Worm (Caenorhabditis elegans): Measurements from ENCODE around the gene Y53G8AL.3.

Y53G8AL.3 gene

ce11 chrIII:3278610-3279009 lies 25.7 kb upstream of the Y53G8AL.3 start, which contains the start of gene Y53G8AM.8:
Gene Y53G8AM.8, minus strand, starts transcription at chrIII:3278710.
- TF ChIP-seq ztf-11 (tag; optimal IDR thresholded peaks at IDR 0.05) (no peak), bed-3 (GFP tag; optimal IDR thresholded peaks at IDR 0.05) (no peak), mab-5 (tag; optimal IDR thresholded peaks at IDR 0.05) (no peak), lin-13 (tag; optimal IDR thresholded peaks at IDR 0.05) (no peak), hlh-1 (tag; optimal IDR thresholded peaks at IDR 0.05) (no peak), sptf-1 (tag; optimal IDR thresholded peaks at IDR 0.05) (no peak), sem-2 (GFP tag; optimal IDR thresholded peaks at IDR 0.05) (no peak), flh-1 (GFP tag; optimal IDR thresholded peaks at IDR 0.05) (no peak), unc-120 (tag; optimal IDR thresholded peaks at IDR 0.05; ENCODE audit: poor library complexity, severe bottlenecking) (no peak), mls-2 (tag; optimal IDR thresholded peaks at IDR 0.05) (no peak), tbx-8 (GFP tag; optimal IDR thresholded peaks at IDR 0.05) (no peak), ceh-83 (GFP tag; optimal IDR thresholded peaks at IDR 0.05) (no peak), unc-39 (tag; optimal IDR thresholded peaks at IDR 0.05) (no peak), ham-2 (GFP tag; optimal IDR thresholded peaks at IDR 0.05) (no peak), unc-62 (GFP tag; optimal IDR thresholded peaks at IDR 0.05) (no peak), zip-8 (tag; optimal IDR thresholded peaks at IDR 0.05) (no peak), lin-32 (GFP tag; optimal IDR thresholded peaks at IDR 0.05) (no peak), nhr-76 (tag; optimal IDR thresholded peaks at IDR 0.05) (no peak)

- TF ChIP-seq nhr-237 (tag; optimal IDR thresholded peaks at IDR 0.05), result no peak
- TF ChIP-seq ces-1 (GFP tag; optimal IDR thresholded peaks at IDR 0.05), result peak; percentile 89
- TF ChIP-seq unc-62 (GFP tag; optimal IDR thresholded peaks at IDR 0.05), result peak; percentile 65
- TF ChIP-seq hlh-1 (tag; optimal IDR thresholded peaks at IDR 0.05), result no peak
- no peak for TF ChIP-seq sptf-1 (tag; optimal IDR thresholded peaks at IDR 0.05)
- TF ChIP-seq mls-2 (tag; optimal IDR thresholded peaks at IDR 0.05), result peak; percentile 2
- no peak for TF ChIP-seq elt-1 (tag; optimal IDR thresholded peaks at IDR 0.05; ENCODE audit: borderline replicate concordance, insufficient read depth)
- no peak for TF ChIP-seq drap-1 (GFP tag; optimal IDR thresholded peaks at IDR 0.05)
- TF ChIP-seq unc-120 (tag; optimal IDR thresholded peaks at IDR 0.05; ENCODE audit: poor library complexity, severe bottlenecking), result peak; percentile 37
Observed at ce11 chrIII:3273141-3273540, 20.2 kb upstream of the Y53G8AL.3 start.

ce11 chrIII:3271682-3272081 lies 18.7 kb upstream of the Y53G8AL.3 start:
- TF ChIP-seq flh-1 (GFP tag; optimal IDR thresholded peaks at IDR 0.05), result no peak
- no peak for TF ChIP-seq nhr-76 (tag; optimal IDR thresholded peaks at IDR 0.05)
- TF ChIP-seq ces-1 (GFP tag; optimal IDR thresholded peaks at IDR 0.05), result peak; percentile 55
- no peak for TF ChIP-seq ceh-39 (tag; optimal IDR thresholded peaks at IDR 0.05)
- TF ChIP-seq pha-4 (tag; optimal IDR thresholded peaks at IDR 0.05), result no peak
- peak; percentile 30 for TF ChIP-seq M03D4.4 (tag; optimal IDR thresholded peaks at IDR 0.05)
- no peak for TF ChIP-seq elt-3 (tag; optimal IDR thresholded peaks at IDR 0.05)
- no peak for TF ChIP-seq ztf-11 (tag; optimal IDR thresholded peaks at IDR 0.05)
- TF ChIP-seq nhr-237 (tag; optimal IDR thresholded peaks at IDR 0.05), result peak; percentile 52
- TF ChIP-seq unc-120 (tag; optimal IDR thresholded peaks at IDR 0.05; ENCODE audit: poor library complexity, severe bottlenecking), result peak; percentile 66
- peak; percentile 93 for TF ChIP-seq unc-62 (GFP tag; optimal IDR thresholded peaks at IDR 0.05)
- TF ChIP-seq blmp-1 (tag; optimal IDR thresholded peaks at IDR 0.05), result no peak
- TF ChIP-seq sptf-1 (tag; optimal IDR thresholded peaks at IDR 0.05), result peak; percentile 66
- peak; percentile 68 for TF ChIP-seq ceh-83 (GFP tag; optimal IDR thresholded peaks at IDR 0.05)
- TF ChIP-seq cnd-1 (tag; optimal IDR thresholded peaks at IDR 0.05), result peak; percentile 37
- TF ChIP-seq lsy-2 (tag; optimal IDR thresholded peaks at IDR 0.05), result peak; percentile 63
- no peak for TF ChIP-seq elt-1 (tag; optimal IDR thresholded peaks at IDR 0.05; ENCODE audit: borderline replicate concordance, insufficient read depth)
- TF ChIP-seq tbx-8 (GFP tag; optimal IDR thresholded peaks at IDR 0.05), result peak; percentile 46
- TF ChIP-seq drap-1 (GFP tag; optimal IDR thresholded peaks at IDR 0.05), result no peak

ce11 chrIII:3266602-3267001 lies 13.7 kb upstream of the Y53G8AL.3 start, which contains the start of gene Y53G8AM.7:
Gene Y53G8AM.7, minus strand, starts transcription at chrIII:3266702.
- no peak for TF ChIP-seq blmp-1 (tag; optimal IDR thresholded peaks at IDR 0.05)

ce11 chrIII:3263696-3264095 lies 10.8 kb upstream of the Y53G8AL.3 start:
- TF ChIP-seq flh-1 (GFP tag; optimal IDR thresholded peaks at IDR 0.05) (no peak), unc-62 (GFP tag; optimal IDR thresholded peaks at IDR 0.05) (no peak), nhr-2 (tag; optimal IDR thresholded peaks at IDR 0.05) (no peak), lin-13 (tag; optimal IDR thresholded peaks at IDR 0.05) (no peak), mls-2 (tag; optimal IDR thresholded peaks at IDR 0.05) (no peak)

All from whole organism, mixed stage, embryonic.